Worm (Caenorhabditis elegans): Measurements from ENCODE around the gene asb-1.
A peak's percentile ranks its signal among the peaks of the same experiment; 100 is the strongest.

The asb-1 gene

DNA sequence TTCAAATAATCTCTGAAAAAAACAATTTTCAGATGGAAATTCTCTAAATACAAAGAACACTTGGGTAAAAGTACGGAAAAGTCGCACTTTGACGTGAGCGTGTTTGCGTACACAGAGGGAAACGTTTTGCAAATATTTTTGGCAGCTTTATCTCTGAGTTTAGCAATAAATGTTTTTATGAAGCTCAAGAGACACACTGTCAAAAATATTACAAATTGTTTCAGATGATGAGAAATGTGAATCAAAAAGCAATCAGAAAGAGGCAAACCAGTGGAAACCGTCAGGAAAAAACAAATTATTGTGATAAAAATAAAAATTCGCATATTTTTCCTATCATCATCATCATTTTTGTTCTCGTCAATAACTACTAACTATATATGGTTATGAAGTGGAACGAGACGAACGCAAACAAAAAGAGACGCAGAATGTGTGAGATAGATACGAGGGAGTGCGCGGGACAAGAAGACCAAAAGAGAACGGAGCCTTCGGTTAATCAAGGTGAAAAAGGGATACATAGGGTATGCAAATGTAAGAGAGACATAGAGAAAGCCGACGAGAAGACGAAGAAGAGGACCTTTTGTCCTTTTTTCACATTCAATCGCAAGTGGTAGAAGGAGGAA is 16.8 kb upstream of the asb-1 start, which contains the start of gene sel-2:
Gene sel-2 (minus strand): TSS at position 51 of the 620 bp plus-strand sequence.
- TF ChIP-seq ama-1 (optimal IDR thresholded peaks at IDR 0.05): no peak
- TF ChIP-seq F13C5.2 (tag; optimal IDR thresholded peaks at IDR 0.05): no peak
- TF ChIP-seq hmg-4 (GFP tag; optimal IDR thresholded peaks at IDR 0.05): no peak
- no peak for TF ChIP-seq scrt-1 (GFP tag; IDR thresholded peaks at IDR 0.05)

ce11 chrIII:4603837-4604236 is 8.2 kb upstream of the asb-1 start:
- TF ChIP-seq hnd-1 (tag; optimal IDR thresholded peaks at IDR 0.05): no peak
- TF ChIP-seq F13C5.2 (tag; optimal IDR thresholded peaks at IDR 0.05): no peak

- no peak for TF ChIP-seq hnd-1 (tag; optimal IDR thresholded peaks at IDR 0.05)
- TF ChIP-seq flt-1 (GFP tag; IDR thresholded peaks at IDR 0.05): no peak
- no peak for TF ChIP-seq ama-1 (optimal IDR thresholded peaks at IDR 0.05)
- no peak for TF ChIP-seq ets-7 (tag; optimal IDR thresholded peaks at IDR 0.05)
- no peak for TF ChIP-seq tbx-11 (GFP tag; IDR thresholded peaks at IDR 0.05)
- no peak for TF ChIP-seq ceh-13 (GFP tag; optimal IDR thresholded peaks at IDR 0.05)
- no peak for TF ChIP-seq F13C5.2 (tag; optimal IDR thresholded peaks at IDR 0.05)
- no peak for TF ChIP-seq hmg-4 (GFP tag; optimal IDR thresholded peaks at IDR 0.05)
- TF ChIP-seq sea-1 (GFP tag; conservative IDR thresholded peaks at IDR 0.05): no peak
- TF ChIP-seq aly-1 (tag; optimal IDR thresholded peaks at IDR 0.05): no peak
- no peak for TF ChIP-seq scrt-1 (GFP tag; IDR thresholded peaks at IDR 0.05)
- TF ChIP-seq ceh-36 (tag; optimal IDR thresholded peaks at IDR 0.05): no peak
- no peak for TF ChIP-seq tbx-37 (GFP tag; conservative IDR thresholded peaks at IDR 0.05)
- TF ChIP-seq hmbx-1 (tag; optimal IDR thresholded peaks at IDR 0.05): no peak
- no peak for TF ChIP-seq tra-4 (tag; optimal IDR thresholded peaks at IDR 0.05)
- no peak for TF ChIP-seq B0310.2 (tag; optimal IDR thresholded peaks at IDR 0.05)
- no peak for TF ChIP-seq pes-1 (GFP tag; IDR thresholded peaks at IDR 0.05)
Measured at ce11 chrIII:4601286-4601685, 5.7 kb upstream of the asb-1 start.

ce11 chrIII:4600139-4600762 is 4.6 kb upstream of the asb-1 start, which contains the start of gene mab-21:
Gene mab-21 (plus strand): TSS chrIII:4600753.
- no peak for TF ChIP-seq tra-4 (tag; optimal IDR thresholded peaks at IDR 0.05)
- no peak for TF ChIP-seq aly-1 (tag; optimal IDR thresholded peaks at IDR 0.05)
- TF ChIP-seq pes-1 (GFP tag; IDR thresholded peaks at IDR 0.05): no peak
- no peak for TF ChIP-seq hnd-1 (tag; optimal IDR thresholded peaks at IDR 0.05)
- no peak for TF ChIP-seq B0310.2 (tag; optimal IDR thresholded peaks at IDR 0.05)
- no peak for TF ChIP-seq flt-1 (GFP tag; IDR thresholded peaks at IDR 0.05)
- TF ChIP-seq hmg-4 (GFP tag; optimal IDR thresholded peaks at IDR 0.05): no peak
- TF ChIP-seq F13C5.2 (tag; optimal IDR thresholded peaks at IDR 0.05): no peak
- TF ChIP-seq tbx-11 (GFP tag; IDR thresholded peaks at IDR 0.05): no peak
- TF ChIP-seq ceh-13 (GFP tag; optimal IDR thresholded peaks at IDR 0.05): no peak
- no peak for TF ChIP-seq hmbx-1 (tag; optimal IDR thresholded peaks at IDR 0.05)
- TF ChIP-seq ceh-36 (tag; optimal IDR thresholded peaks at IDR 0.05): no peak
- TF ChIP-seq sea-1 (GFP tag; conservative IDR thresholded peaks at IDR 0.05): no peak
- TF ChIP-seq scrt-1 (GFP tag; IDR thresholded peaks at IDR 0.05): no peak
- no peak for TF ChIP-seq ets-7 (tag; optimal IDR thresholded peaks at IDR 0.05)
- no peak for TF ChIP-seq ama-1 (optimal IDR thresholded peaks at IDR 0.05)
- no peak for TF ChIP-seq tbx-37 (GFP tag; conservative IDR thresholded peaks at IDR 0.05)

ce11 chrIII:4594762-4595523 is 678 bp downstream of the asb-1 start:
- TF ChIP-seq ceh-13 (GFP tag; optimal IDR thresholded peaks at IDR 0.05) (no peak), sea-1 (GFP tag; conservative IDR thresholded peaks at IDR 0.05) (no peak), B0310.2 (tag; optimal IDR thresholded peaks at IDR 0.05) (no peak), ama-1 (optimal IDR thresholded peaks at IDR 0.05) (no peak), tbx-37 (GFP tag; conservative IDR thresholded peaks at IDR 0.05) (no peak), hmg-4 (GFP tag; optimal IDR thresholded peaks at IDR 0.05) (no peak), tra-4 (tag; optimal IDR thresholded peaks at IDR 0.05) (no peak)

DNA sequence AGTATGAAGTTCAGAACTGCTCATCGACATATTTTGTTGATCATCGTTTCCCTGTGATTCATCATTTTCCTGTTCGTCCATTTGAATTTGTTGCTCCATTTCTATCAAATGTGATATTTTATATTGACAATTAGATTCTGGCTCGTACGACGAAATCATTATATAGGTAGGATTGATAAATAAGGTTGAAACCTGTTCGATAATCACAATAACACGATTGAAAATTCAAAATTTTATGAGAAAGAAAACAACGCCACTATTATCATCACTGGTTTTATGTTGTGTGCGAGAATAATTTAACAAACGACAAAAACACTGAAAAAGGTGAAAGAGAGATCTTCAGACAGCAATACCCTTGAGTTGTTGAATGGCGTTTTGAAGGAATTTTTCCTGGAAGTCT is 1.3 kb downstream of the asb-1 start, which contains the start of gene apc-11:
Gene apc-11 (minus strand): TSS at position 101 of the 400 bp plus-strand sequence.
- TF ChIP-seq pes-1 (GFP tag; IDR thresholded peaks at IDR 0.05) (no peak), hmbx-1 (tag; optimal IDR thresholded peaks at IDR 0.05) (no peak), scrt-1 (GFP tag; IDR thresholded peaks at IDR 0.05) (no peak), hnd-1 (tag; optimal IDR thresholded peaks at IDR 0.05) (no peak), F13C5.2 (tag; optimal IDR thresholded peaks at IDR 0.05) (no peak), sea-1 (GFP tag; conservative IDR thresholded peaks at IDR 0.05) (no peak), tbx-37 (GFP tag; conservative IDR thresholded peaks at IDR 0.05) (no peak), ets-7 (tag; optimal IDR thresholded peaks at IDR 0.05) (no peak), aly-1 (tag; optimal IDR thresholded peaks at IDR 0.05) (no peak), hmg-4 (GFP tag; optimal IDR thresholded peaks at IDR 0.05) (no peak), flt-1 (GFP tag; IDR thresholded peaks at IDR 0.05) (no peak), ama-1 (optimal IDR thresholded peaks at IDR 0.05) (no peak), ceh-36 (tag; optimal IDR thresholded peaks at IDR 0.05) (no peak), tbx-11 (GFP tag; IDR thresholded peaks at IDR 0.05) (no peak), B0310.2 (tag; optimal IDR thresholded peaks at IDR 0.05) (no peak), tra-4 (tag; optimal IDR thresholded peaks at IDR 0.05) (no peak)

DNA sequence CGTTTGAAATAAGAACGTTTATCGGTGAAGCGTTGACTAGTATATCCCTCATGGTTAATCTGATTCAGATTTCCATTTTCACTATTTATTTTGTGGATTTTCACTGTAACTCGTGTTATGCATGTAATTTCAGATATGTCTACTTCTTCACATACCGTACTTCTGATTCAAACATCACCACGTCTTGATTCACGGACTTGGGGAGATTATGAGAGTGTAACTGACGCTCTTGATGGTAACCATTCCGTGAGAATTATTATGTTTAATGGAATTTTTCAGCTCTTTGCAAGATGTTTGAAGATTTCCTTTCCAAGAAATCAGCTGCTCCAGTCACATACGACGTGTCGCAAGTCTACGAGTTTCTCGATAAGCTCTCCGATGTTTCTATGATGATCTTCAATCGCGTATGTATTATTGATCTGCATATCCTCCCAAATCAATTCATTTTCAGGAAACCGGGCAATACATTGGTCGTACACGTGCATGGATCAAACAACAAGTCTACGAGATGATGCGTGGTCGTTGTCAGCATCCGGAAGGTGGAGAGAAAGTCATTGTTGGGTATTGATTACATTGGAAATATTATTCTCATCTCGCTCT is 2.4 kb downstream of the asb-1 start, which contains the start of gene erh-2:
Gene erh-2 (plus strand): TSS at position 134 of the 600 bp plus-strand sequence.
- TF ChIP-seq ama-1 (optimal IDR thresholded peaks at IDR 0.05): peak; percentile 67
- no peak for TF ChIP-seq ceh-13 (GFP tag; optimal IDR thresholded peaks at IDR 0.05)
- TF ChIP-seq hmg-4 (GFP tag; optimal IDR thresholded peaks at IDR 0.05): no peak
